Fruit fly (Drosophila melanogaster) whole organism: ENCODE results near the gene CG43333.

ENCODE experiments used
- CG8478 ChIP-seq: fragments of >200 bp; optimal IDR thresholded peaks from 2 replicates; lab custom pipeline; 2018; ENCODE audit warnings: inconsistent platforms
- Dll ChIP-seq: fragments of >200 bp; optimal IDR thresholded peaks from 2 replicates; lab custom pipeline; 2017
- EcR ChIP-seq, 2 experiments: fragments of >200 bp; optimal IDR thresholded peaks; 2 replicates each; lab custom pipeline; 2017; ENCODE audit warnings: missing biosample characterization in 2 of 2, missing genetic modification characterization in 2 of 2, missing genetic modification reagents in 2 of 2
- pan ChIP-seq: fragments of >200 bp; optimal IDR thresholded peaks from 2 replicates; lab custom pipeline; 2017
- psq ChIP-seq: fragments of >200 bp; optimal IDR thresholded peaks from 2 replicates; lab custom pipeline; 2017
- usp ChIP-seq: fragments of >200 bp; optimal IDR thresholded peaks from 2 replicates; lab custom pipeline; 2017; ENCODE audit warnings: missing biosample characterization, missing genetic modification characterization, mixed read lengths

Gene CG43333

DNA sequence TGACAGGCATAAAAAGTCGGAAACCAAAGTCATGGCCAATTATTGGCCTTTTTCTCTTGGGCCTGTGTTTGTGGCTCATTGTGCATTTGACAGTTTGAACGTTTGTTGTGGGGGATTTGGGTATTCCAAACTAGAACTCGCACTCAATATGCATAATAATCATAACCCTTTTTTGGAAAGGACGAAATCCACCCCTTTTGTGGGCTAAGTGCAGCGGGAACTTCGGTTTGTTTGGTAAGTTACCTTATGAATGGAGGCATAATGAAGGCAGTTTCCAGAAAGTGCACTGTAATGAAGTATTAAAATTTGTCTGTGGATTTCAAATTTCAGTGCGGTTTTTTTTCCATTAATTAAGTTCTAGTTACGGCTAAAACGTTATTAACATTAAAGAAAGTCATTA, 17.9 kb upstream of the CG43333 start:
- TF ChIP-seq psq (no peak), EcR (GFP tag; optimal IDR thresholded peaks at IDR 0.05; lab: Kevin White, UChicago) (no peak), usp (GFP tag; lab: Kevin White, UChicago) (no peak)

DNA sequence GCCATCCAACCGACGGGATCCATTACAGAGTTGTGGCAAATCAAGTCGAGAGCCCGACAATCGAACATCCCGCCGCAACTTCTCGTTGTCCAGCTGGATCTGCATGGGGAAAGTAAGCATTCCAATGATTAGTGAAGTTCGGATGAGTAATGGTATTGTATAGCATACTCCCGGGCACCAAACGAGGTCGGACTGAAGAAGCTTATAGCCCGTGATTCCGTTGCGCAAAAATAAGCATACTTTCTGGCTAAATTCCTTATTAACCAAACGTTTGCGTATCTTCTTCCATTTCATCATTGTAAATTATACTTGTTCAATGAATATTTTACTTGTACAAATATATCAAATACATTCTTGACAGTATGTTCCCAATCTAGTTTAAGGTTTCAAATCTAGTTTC, 16.7 kb upstream of the CG43333 start:
- no peak for TF ChIP-seq psq
- TF ChIP-seq EcR (GFP tag; optimal IDR thresholded peaks at IDR 0.05; lab: Kevin White, UChicago): no peak
- no peak for TF ChIP-seq pan
- no peak for TF ChIP-seq CG8478 (lab: Kevin White, UChicago)
- no peak for TF ChIP-seq Dll
- TF ChIP-seq usp (GFP tag; lab: Kevin White, UChicago): no peak

DNA sequence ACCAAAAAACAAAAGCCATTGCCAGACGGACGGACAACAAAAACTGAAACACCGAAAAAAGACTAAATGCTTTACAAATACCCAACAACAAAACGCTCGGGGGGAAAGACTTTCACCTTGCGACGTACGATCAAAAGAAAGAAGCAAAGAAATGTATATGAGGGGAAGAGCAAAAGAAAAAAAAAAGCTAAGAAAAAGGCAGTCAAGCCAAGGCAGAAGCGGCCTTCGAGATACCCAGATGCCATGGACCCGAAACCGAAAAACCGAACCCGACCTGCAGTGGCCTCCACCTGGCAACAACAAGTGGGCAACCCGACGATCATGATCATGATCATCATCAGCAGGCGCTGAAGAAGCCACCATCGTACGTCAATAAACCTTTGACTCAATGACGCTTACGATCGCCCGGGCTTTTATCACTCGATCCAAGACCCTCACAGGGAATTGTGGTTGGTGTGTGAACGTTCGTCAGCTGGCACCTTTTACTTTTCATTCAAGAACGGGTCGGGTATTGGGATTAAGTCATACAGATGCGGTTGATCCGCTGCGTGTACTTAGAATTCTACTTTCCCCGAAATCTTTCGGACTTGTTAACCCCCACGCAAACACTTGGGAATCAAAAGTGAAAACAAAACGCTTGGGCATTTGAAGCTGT, 2.5 kb upstream of the CG43333 start:
- TF ChIP-seq CG8478 (lab: Kevin White, UChicago) (no peak), EcR (GFP tag; optimal IDR thresholded peaks at IDR 0.05; lab: Kevin White, UChicago) (no peak)

DNA sequence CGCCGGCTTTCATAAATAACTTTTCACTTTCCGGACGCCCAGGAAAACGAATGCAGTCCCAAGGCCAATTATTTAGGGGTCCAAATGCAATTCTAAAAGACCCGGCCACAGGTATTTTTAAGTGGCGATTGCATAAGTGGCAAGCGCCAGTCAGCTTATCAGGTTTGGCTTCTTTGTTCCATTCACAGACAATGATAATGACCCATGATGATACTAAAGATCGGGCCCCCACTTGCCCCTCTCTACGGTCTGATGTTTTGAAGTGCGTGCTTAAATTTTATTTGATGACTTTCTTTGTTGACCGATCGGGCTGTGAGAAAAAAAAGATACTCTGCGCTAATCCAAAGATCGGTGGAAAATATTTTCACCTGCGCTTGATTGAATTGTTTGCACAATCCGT, 1.4 kb upstream of the CG43333 start:
- TF ChIP-seq usp (GFP tag; lab: Kevin White, UChicago) (no peak), Dll (no peak), psq (no peak), CG8478 (lab: Kevin White, UChicago) (no peak), EcR (GFP tag; optimal IDR thresholded peaks at IDR 0.05; lab: Kevin White, UChicago) (no peak), pan (no peak)

DNA sequence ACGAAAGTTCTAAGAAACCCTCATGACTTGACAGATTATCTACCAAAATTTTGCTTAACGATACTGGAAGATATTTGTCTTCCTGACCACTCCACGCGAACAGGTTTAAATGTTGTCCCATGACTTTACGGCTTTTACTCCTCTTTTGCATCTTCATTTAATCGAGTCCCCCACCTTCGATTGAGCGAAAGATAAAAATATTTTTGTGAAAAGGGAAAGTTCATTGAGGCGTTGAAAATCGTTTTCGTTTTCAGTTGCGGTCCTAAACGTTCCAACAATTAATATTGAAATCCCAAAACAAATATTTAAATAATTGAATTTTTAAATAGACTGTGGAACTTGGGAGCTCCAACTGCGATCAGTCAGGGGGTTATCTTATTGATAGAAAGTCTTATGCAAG, 1.1 kb downstream of the CG43333 start:
- no peak for TF ChIP-seq EcR (GFP tag; optimal IDR thresholded peaks at IDR 0.05; lab: Kevin White, UChicago)
- no peak for TF ChIP-seq usp (GFP tag; lab: Kevin White, UChicago)
- no peak for TF ChIP-seq psq
- TF ChIP-seq Dll: no peak
- no peak for TF ChIP-seq CG8478 (lab: Kevin White, UChicago)
- TF ChIP-seq pan: no peak

DNA sequence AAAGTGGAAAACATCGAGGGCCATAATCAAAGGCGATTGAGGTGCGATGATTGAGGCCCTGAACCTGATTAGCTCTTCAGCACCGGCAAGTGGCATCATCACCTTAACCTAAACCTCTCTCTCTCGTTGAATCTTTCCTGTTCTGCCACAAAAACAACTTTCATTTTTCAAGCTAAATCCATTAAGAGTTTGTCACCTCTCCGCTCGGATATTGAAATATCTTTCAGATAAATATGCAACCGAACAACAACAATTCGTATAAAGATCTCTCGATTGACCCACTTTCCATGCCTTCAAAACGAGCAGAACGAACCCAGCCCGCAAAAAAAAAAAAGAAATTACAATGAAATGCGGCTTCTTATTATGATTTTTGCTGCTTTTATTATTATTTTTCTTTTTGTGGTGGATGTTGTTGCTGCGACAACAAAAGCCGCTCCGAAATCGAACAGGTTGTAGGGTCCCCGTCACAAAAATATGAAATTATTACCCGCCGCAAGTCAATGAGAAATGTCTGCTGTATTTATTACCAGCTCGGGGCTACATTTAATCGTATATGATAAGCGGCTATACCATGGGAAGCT, 3.0 kb downstream of the CG43333 start:
- TF ChIP-seq EcR (GFP tag; optimal IDR thresholded peaks at IDR 0.05; lab: Kevin White, UChicago) (no peak), Dll (no peak), usp (GFP tag; lab: Kevin White, UChicago) (no peak), CG8478 (lab: Kevin White, UChicago) (no peak)

DNA sequence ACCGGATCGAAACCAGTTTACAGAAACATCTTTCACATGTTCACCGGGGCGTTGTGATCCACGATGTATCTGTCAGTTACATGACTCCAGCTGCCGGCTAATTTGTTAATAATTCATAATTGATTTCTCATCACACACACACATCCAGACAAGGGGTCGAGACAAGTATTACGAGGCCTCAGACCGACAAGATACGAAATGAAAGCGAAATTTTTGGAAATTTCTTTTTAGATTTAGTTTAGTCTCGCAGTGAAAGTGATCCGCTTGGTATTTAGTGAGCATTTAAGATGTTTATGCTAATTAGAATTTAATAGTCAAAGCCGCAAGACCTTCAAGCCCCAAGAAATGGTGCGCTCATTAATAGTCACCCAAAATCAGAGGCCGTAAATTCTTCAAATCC, 10.8 kb downstream of the CG43333 start:
- TF ChIP-seq Dll (no peak), CG8478 (lab: Kevin White, UChicago) (no peak), psq (no peak), pan (no peak), EcR (GFP tag; optimal IDR thresholded peaks at IDR 0.05; lab: Kevin White, UChicago) (no peak)

DNA sequence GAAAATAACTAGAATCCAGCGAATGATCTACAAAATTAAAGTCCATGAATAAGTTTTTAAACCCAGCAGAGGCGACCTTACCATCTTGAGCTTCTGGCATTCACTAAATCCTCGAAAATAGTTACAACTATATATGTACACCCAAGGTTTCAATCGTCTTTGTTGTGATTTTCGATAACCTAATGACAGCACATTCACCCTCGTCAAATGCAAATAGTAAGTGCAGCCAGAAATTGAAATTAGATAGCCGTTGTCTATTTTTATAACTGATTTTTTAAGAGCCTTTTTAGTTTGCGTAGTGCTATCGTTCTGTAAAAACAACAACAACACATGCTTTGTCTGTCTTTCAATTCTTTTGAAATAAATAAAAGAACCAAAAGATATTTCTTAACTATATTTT, 17.4 kb downstream of the CG43333 start, which contains the start of gene CG43332:
Gene CG43332 (minus strand): TSS at position 101 of the 400 bp plus-strand sequence.
- no peak for TF ChIP-seq psq
- no peak for TF ChIP-seq pan
- no peak for TF ChIP-seq EcR (GFP tag; optimal IDR thresholded peaks at IDR 0.05; lab: Kevin White, UChicago)
- no peak for TF ChIP-seq CG8478 (lab: Kevin White, UChicago)
- TF ChIP-seq Dll: no peak
- TF ChIP-seq usp (GFP tag; lab: Kevin White, UChicago): no peak

DNA sequence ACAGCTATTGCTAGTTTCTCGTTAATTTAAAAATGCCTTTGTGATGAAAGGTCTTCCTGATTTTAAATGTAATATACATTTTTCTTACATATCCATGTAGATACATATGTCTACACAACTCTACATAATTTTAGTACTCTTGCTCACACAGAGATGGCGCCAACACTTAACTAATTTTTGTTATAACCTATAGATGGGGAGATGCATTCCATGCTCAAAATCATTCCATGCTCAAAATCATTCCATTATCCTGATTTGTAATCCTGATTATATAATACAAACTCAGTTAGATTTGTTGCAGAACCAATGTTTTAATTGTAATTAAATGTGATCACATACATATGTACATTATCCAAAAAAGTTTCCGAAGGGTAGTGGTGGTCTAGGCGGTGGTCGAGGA, 19.6 kb downstream of the CG43333 start:
- TF ChIP-seq psq (no peak), usp (GFP tag; lab: Kevin White, UChicago) (no peak), EcR (GFP tag; optimal IDR thresholded peaks at IDR 0.05; lab: Kevin White, UChicago) (no peak), pan (no peak), Dll (no peak), CG8478 (lab: Kevin White, UChicago) (no peak)

DNA sequence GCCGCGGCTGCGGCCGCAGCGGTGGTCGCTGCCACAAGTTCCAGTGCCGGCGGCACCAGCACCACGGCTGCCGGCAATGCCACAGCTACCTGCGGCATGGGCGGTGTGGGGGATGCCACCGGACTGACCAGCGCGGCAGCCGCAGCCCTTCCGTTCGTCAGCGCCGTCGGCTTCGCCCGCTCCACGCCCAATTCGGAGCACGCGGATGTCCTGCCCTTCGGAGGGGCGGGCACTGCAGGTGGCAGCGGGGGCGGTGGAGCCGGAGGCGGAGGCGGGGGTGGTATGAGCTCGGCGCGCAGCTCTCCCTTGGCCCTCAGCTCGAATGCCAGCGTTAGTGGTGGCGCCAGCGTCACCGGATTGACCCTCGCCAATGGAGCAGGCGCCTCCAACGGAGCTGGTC, 22.5 kb downstream of the CG43333 start:
- TF ChIP-seq pan (no peak), Dll (no peak)

DNA sequence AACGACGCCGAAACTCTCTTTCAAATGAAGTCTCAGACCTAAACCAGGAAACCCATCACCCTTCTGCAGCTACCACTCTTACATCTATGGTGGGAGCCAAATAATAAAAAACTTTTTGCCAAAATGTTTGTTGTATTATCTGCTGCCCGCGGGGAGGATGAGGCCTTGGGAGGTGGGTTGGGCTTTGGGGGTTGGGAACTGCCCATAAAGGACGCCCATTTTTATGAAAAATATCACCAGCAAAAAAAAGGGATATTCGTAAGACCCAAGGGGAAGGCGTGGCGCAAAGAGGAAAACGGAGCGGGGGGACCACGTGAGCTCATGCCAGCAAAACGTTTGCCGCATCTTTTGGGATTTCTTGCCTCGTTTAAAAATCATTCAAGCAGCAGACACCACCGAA, 34.1 kb downstream of the CG43333 start:
- no peak for TF ChIP-seq CG8478 (lab: Kevin White, UChicago)
- no peak for TF ChIP-seq pan
- TF ChIP-seq EcR (GFP tag; optimal IDR thresholded peaks at IDR 0.05; lab: Kevin White, UChicago): no peak
- no peak for TF ChIP-seq psq
- no peak for TF ChIP-seq Dll
- TF ChIP-seq usp (GFP tag; lab: Kevin White, UChicago): no peak

DNA sequence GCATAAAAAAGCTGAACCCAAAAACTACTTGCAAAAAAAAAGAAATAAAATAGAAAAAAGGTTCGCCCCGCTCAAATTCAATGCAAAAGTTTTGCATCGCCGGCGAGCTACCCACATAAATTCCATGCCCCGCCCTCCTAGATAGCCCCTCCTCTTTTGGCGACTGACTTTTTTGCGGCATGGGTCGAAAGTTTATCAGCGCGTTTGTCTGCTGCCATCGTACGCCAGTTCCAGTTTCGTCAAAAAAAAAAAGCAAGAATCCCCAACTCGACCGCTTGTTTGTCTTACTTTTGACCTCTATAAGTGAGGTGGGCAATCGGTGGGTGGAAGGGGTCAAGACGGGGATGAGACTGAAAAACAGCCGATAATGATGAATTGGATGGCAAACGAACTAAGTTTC, 37.6 kb downstream of the CG43333 start:
- TF ChIP-seq psq (no peak), CG8478 (lab: Kevin White, UChicago) (no peak)

DNA sequence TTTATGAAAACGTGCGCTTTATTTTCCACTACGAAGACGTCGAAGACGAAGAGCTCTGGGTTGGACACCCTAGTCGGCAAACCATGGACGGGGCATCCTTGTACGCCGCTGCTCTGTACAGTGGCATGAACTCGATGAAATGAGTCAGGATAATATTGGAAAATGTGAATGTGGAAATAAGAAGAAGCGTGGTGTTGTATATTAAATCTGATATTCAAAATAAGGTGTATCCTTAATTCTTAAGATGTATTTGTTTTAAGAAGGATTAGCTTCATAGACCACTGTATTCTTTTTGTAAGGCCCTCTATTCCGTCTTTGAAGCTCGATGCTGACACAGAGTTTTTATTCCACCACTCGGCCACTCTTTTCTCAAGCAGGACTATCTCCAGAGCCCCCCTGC, 39.2 kb downstream of the CG43333 start:
- no peak for TF ChIP-seq usp (GFP tag; lab: Kevin White, UChicago)
- no peak for TF ChIP-seq EcR (GFP tag; optimal IDR thresholded peaks at IDR 0.05; lab: Kevin White, UChicago)
- TF ChIP-seq psq: no peak
- TF ChIP-seq Dll: no peak
- TF ChIP-seq CG8478 (lab: Kevin White, UChicago): no peak

DNA sequence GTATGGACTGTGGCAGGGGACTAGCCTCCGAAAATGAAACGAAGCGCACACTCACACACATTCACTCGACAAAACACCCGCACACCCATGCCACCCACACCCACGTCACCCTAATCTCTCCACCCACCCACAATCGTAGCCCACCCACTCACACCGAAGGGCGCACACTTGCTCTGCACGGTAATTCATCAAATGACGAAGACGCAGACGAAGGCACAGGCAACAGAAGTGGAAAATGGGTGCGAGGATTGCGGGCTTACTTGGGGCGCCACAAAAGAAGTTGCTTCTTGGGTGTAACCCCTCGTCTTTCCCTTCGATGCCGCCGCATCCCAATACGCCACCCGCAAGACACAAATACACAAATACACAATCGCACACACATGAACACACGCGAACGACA, 44.3 kb downstream of the CG43333 start:
- TF ChIP-seq usp (GFP tag; lab: Kevin White, UChicago) (no peak), pan (no peak), CG8478 (lab: Kevin White, UChicago) (no peak), Dll (no peak), EcR (GFP tag; optimal IDR thresholded peaks at IDR 0.05; lab: Kevin White, UChicago) (no peak)
